Fruit fly (Drosophila melanogaster) whole organism, embryonic: ENCODE measurements around the gene CG31100.

Experiments
- C15 ChIP-seq: fragments of 200-800 bp; sonication (Bioruptor generic); IDR thresholded peaks from 3 replicates; pipeline ENCODE4 v1.3.6; 2022; ENCODE audit warnings: missing biosample characterization, missing genetic modification characterization
- CG10959 ChIP-seq: fragments of 200-800 bp; sonication (Bioruptor generic); IDR thresholded peaks from 2 replicates; pipeline ENCODE4 v1.3.6; 2022; ENCODE audit warnings: missing biosample characterization, missing genetic modification characterization
- CG11085 ChIP-seq: fragments of 200-800 bp; sonication (Bioruptor generic); IDR thresholded peaks from 2 replicates; pipeline ENCODE4 v1.3.6; 2022; ENCODE audit warnings: missing biosample characterization, missing genetic modification characterization
- CG11560 ChIP-seq: fragments of 200-800 bp; sonication (Bioruptor generic); IDR thresholded peaks from 3 replicates; pipeline ENCODE4 v1.3.6; 2022; ENCODE audit warnings: missing biosample characterization, missing genetic modification characterization
- CG12104 ChIP-seq: fragments of 200-800 bp; sonication (Bioruptor generic); optimal IDR thresholded peaks from 3 replicates; lab custom pipeline; 2016; ENCODE audit warnings: missing biosample characterization, missing genetic modification characterization
- CG13123 ChIP-seq: fragments of 200-800 bp; sonication (Bioruptor generic); optimal IDR thresholded peaks from 2 replicates; lab custom pipeline; 2016; ENCODE audit warnings: missing biosample characterization, missing genetic modification characterization
- CG13894 ChIP-seq: fragments of 200-800 bp; sonication (Bioruptor generic); optimal IDR thresholded peaks from 3 replicates; lab custom pipeline; 2018; ENCODE audit warnings: missing biosample characterization, mild to moderate bottlenecking, missing genetic modification characterization, moderate library complexity
- CG15269 ChIP-seq: fragments of 200-800 bp; sonication (Bioruptor generic); optimal IDR thresholded peaks from 2 replicates; lab custom pipeline; 2018; ENCODE audit warnings: missing biosample characterization, mild to moderate bottlenecking, missing genetic modification characterization, moderate library complexity
- CG1529 ChIP-seq: fragments of 200-800 bp; sonication (Bioruptor generic); optimal IDR thresholded peaks from 3 replicates; lab custom pipeline; 2018; ENCODE audit warnings: missing biosample characterization, missing genetic modification characterization
- CG18476 ChIP-seq: fragments of 200-800 bp; sonication (Bioruptor generic); optimal IDR thresholded peaks from 2 replicates; lab custom pipeline; 2016; ENCODE audit warnings: missing biosample characterization, mild to moderate bottlenecking, missing genetic modification characterization
- CG2199 ChIP-seq: fragments of 200-800 bp; sonication (Bioruptor generic); IDR thresholded peaks from 3 replicates; pipeline ENCODE4 v1.3.6; 2022; ENCODE audit warnings: missing biosample characterization, missing genetic modification characterization
- CG2875 ChIP-seq: fragments of 200-800 bp; sonication (Bioruptor generic); optimal IDR thresholded peaks from 2 replicates; lab custom pipeline; 2017; ENCODE audit warnings: missing biosample characterization, mild to moderate bottlenecking, missing genetic modification characterization, missing genetic modification reagents
- CG30403 ChIP-seq: fragments of 200-800 bp; sonication (Bioruptor generic); optimal IDR thresholded peaks from 3 replicates; lab custom pipeline; 2016; ENCODE audit warnings: missing biosample characterization, missing genetic modification characterization
- CG34422 ChIP-seq: fragments of 200-800 bp; sonication (Bioruptor generic); IDR thresholded peaks from 3 replicates; pipeline ENCODE4 v1.3.6; 2022; ENCODE audit warnings: missing biosample characterization, missing genetic modification characterization
- CG4854 ChIP-seq: fragments of 200-800 bp; sonication (Bioruptor generic); optimal IDR thresholded peaks from 2 replicates; lab custom pipeline; 2016; ENCODE audit warnings: missing biosample characterization, missing genetic modification characterization, inconsistent platforms
- CG6254 ChIP-seq: fragments of 200-800 bp; sonication (Bioruptor generic); optimal IDR thresholded peaks from 3 replicates; lab custom pipeline; 2017; ENCODE audit warnings: mild to moderate bottlenecking, missing biosample characterization, missing genetic modification reagents, missing genetic modification characterization
- CG6854 ChIP-seq: fragments of 200-800 bp; sonication (Bioruptor generic); optimal IDR thresholded peaks from 3 replicates; lab custom pipeline; 2017; ENCODE audit warnings: missing biosample characterization, mild to moderate bottlenecking, missing genetic modification characterization
- CG7928 ChIP-seq: fragments of 200-800 bp; sonication (Bioruptor generic); optimal IDR thresholded peaks from 2 replicates; lab custom pipeline; 2017; ENCODE audit warnings: missing biosample characterization, mild to moderate bottlenecking, missing genetic modification characterization
- CG9932 ChIP-seq: fragments of 200-800 bp; sonication (Bioruptor generic); IDR thresholded peaks from 2 replicates; pipeline ENCODE4 v1.3.6; 2022; ENCODE audit warnings: missing biosample characterization, missing genetic modification characterization
- Dfd ChIP-seq, 2 experiments: fragments of >200 bp; optimal IDR thresholded peaks; 2 replicates each; lab custom pipeline; 2017; ENCODE audit warnings: missing biosample characterization in 2 of 2, missing genetic modification characterization in 2 of 2
- Eip74EF ChIP-seq, 2 experiments: fragments of 200-800 bp in 1 of 2; fragments of >200 bp in 1 of 2; sonication (Bioruptor generic) in 1 of 2; optimal IDR thresholded peaks; 2 replicates each; lab custom pipeline; 2017 to 2019; ENCODE audit warnings: missing biosample characterization in 2 of 2, missing genetic modification characterization in 2 of 2, mild to moderate bottlenecking in 1 of 2, moderate library complexity in 1 of 2
- Elba2 ChIP-seq: fragments of 200-800 bp; sonication (Bioruptor generic); optimal IDR thresholded peaks from 3 replicates; lab custom pipeline; 2016; ENCODE audit warnings: missing biosample characterization, missing genetic modification characterization
- H15 ChIP-seq: fragments of 200-800 bp; sonication (Bioruptor generic); IDR thresholded peaks from 3 replicates; pipeline ENCODE4 v1.3.6; 2022; ENCODE audit warnings: missing biosample characterization, missing genetic modification characterization
- HLH54F ChIP-seq: fragments of 200-800 bp; sonication (Bioruptor generic); optimal IDR thresholded peaks from 3 replicates; lab custom pipeline; 2016; ENCODE audit warnings: missing biosample characterization, missing genetic modification characterization
- Meics ChIP-seq: fragments of 200-800 bp; sonication (Bioruptor generic); optimal IDR thresholded peaks from 2 replicates; lab custom pipeline; 2017; ENCODE audit warnings: missing biosample characterization, mild to moderate bottlenecking, missing genetic modification characterization
- Oaz ChIP-seq: fragments of 200-800 bp; sonication (Bioruptor generic); IDR thresholded peaks from 2 replicates; pipeline ENCODE4 v1.3.6; 2022; ENCODE audit warnings: missing biosample characterization, missing genetic modification characterization
- Rx ChIP-seq: fragments of 200-800 bp; sonication (Bioruptor generic); IDR thresholded peaks from 2 replicates; pipeline ENCODE4 v1.3.6; 2022; ENCODE audit warnings: missing biosample characterization, missing genetic modification characterization
- Scr ChIP-seq: fragments of 200-800 bp; sonication (Bioruptor generic); IDR thresholded peaks from 2 replicates; pipeline ENCODE4 v1.3.6; 2022; ENCODE audit warnings: missing biosample characterization, missing genetic modification characterization; ENCODE audit not compliant: partially characterized antibody
- Sox100B ChIP-seq: fragments of 200-800 bp; sonication (Bioruptor generic); optimal IDR thresholded peaks from 3 replicates; lab custom pipeline; 2018; ENCODE audit warnings: missing biosample characterization, mild to moderate bottlenecking, missing genetic modification characterization
- Ssrp ChIP-seq: fragments of 200-800 bp; sonication (Bioruptor generic); optimal IDR thresholded peaks from 2 replicates; lab custom pipeline; 2018; ENCODE audit warnings: missing biosample characterization, mild to moderate bottlenecking, missing genetic modification characterization, moderate library complexity
- az2 ChIP-seq: fragments of 200-800 bp; sonication (Bioruptor generic); optimal IDR thresholded peaks from 3 replicates; lab custom pipeline; 2016; ENCODE audit warnings: missing biosample characterization, missing genetic modification characterization
- bbx ChIP-seq: fragments of 200-800 bp; sonication (Bioruptor generic); IDR thresholded peaks from 2 replicates; pipeline ENCODE4 v1.3.6; 2022; ENCODE audit warnings: missing biosample characterization, missing genetic modification characterization; ENCODE audit not compliant: partially characterized antibody
- bigmax ChIP-seq: fragments of 200-800 bp; sonication (Bioruptor generic); optimal IDR thresholded peaks from 2 replicates; lab custom pipeline; 2018; ENCODE audit warnings: missing biosample characterization, mild to moderate bottlenecking, missing genetic modification characterization
- br ChIP-seq: fragments of >200 bp; optimal IDR thresholded peaks from 2 replicates; lab custom pipeline; 2017
- cas ChIP-seq: fragments of 200-800 bp; sonication (Bioruptor generic); IDR thresholded peaks from 2 replicates; pipeline ENCODE4 v1.3.6; 2022; ENCODE audit warnings: missing biosample characterization, missing genetic modification characterization
- chif ChIP-seq, 2 experiments: fragments of 200-800 bp; sonication (Bioruptor generic); optimal IDR thresholded peaks; 3 replicates each; lab custom pipeline; 2016; ENCODE audit warnings: missing biosample characterization in 2 of 2, missing genetic modification characterization in 2 of 2
- crol ChIP-seq: fragments of 200-800 bp; sonication (Bioruptor generic); IDR thresholded peaks from 2 replicates; pipeline ENCODE4 v1.3.6; 2022; ENCODE audit warnings: missing biosample characterization, missing genetic modification characterization
- cwo ChIP-seq: fragments of 200-800 bp; sonication (Bioruptor generic); optimal IDR thresholded peaks from 3 replicates; lab custom pipeline; 2017; ENCODE audit warnings: missing biosample characterization, missing genetic modification characterization, mild to moderate bottlenecking, moderate library complexity, missing genetic modification reagents
- dan ChIP-seq: fragments of 200-800 bp; sonication (Bioruptor generic); IDR thresholded peaks from 2 replicates; pipeline ENCODE4 v1.3.6; 2022; ENCODE audit warnings: missing biosample characterization, missing genetic modification characterization
- dysf ChIP-seq: fragments of 200-800 bp; sonication (Bioruptor generic); IDR thresholded peaks from 3 replicates; pipeline ENCODE4 v1.3.6; 2022; ENCODE audit warnings: missing biosample characterization, missing genetic modification characterization
- ems ChIP-seq: fragments of 200-800 bp; sonication (Bioruptor generic); optimal IDR thresholded peaks from 3 replicates; lab custom pipeline; 2016; ENCODE audit warnings: missing biosample characterization, missing genetic modification characterization
- exex ChIP-seq: fragments of 200-800 bp; sonication (Bioruptor generic); optimal IDR thresholded peaks from 4 replicates; lab custom pipeline; 2018; ENCODE audit warnings: missing biosample characterization, mild to moderate bottlenecking, missing genetic modification characterization, moderate library complexity
- ind ChIP-seq: fragments of 200-800 bp; sonication (Bioruptor generic); optimal IDR thresholded peaks from 3 replicates; lab custom pipeline; 2016; ENCODE audit warnings: missing biosample characterization, missing genetic modification characterization
- lab ChIP-seq: fragments of 200-800 bp; sonication (Bioruptor generic); optimal IDR thresholded peaks from 3 replicates; lab custom pipeline; 2017; ENCODE audit warnings: missing biosample characterization, missing genetic modification characterization, mild to moderate bottlenecking, moderate library complexity, missing genetic modification reagents
- lilli ChIP-seq: fragments of 200-800 bp; sonication (Bioruptor generic); optimal IDR thresholded peaks from 3 replicates; lab custom pipeline; 2016; ENCODE audit warnings: missing biosample characterization, missing genetic modification characterization
- org-1 ChIP-seq: fragments of 200-800 bp; sonication (Bioruptor generic); optimal IDR thresholded peaks from 2 replicates; lab custom pipeline; 2017; ENCODE audit warnings: missing biosample characterization, missing genetic modification characterization
- pfk ChIP-seq: fragments of 200-800 bp; sonication (Bioruptor generic); optimal IDR thresholded peaks from 2 replicates; lab custom pipeline; 2018; ENCODE audit warnings: missing biosample characterization, mild to moderate bottlenecking, missing genetic modification characterization, moderate library complexity
- ranshi ChIP-seq: fragments of 200-800 bp; sonication (Bioruptor generic); IDR thresholded peaks from 2 replicates; pipeline ENCODE4 v1.3.6; 2022; ENCODE audit warnings: missing biosample characterization, missing genetic modification characterization
- row ChIP-seq: fragments of 200-800 bp; sonication (Bioruptor generic); IDR thresholded peaks from 3 replicates; pipeline ENCODE4 v1.3.6; 2022; ENCODE audit warnings: missing biosample characterization, missing genetic modification characterization
- tap ChIP-seq: fragments of 200-800 bp; optimal IDR thresholded peaks from 3 replicates; lab custom pipeline; 2019; ENCODE audit warnings: missing biosample characterization, mild to moderate bottlenecking, missing genetic modification characterization, moderate library complexity
- tgo ChIP-seq: fragments of 200-800 bp; sonication (Bioruptor generic); IDR thresholded peaks from 3 replicates; pipeline ENCODE4 v1.3.6; 2022; ENCODE audit warnings: missing biosample characterization, missing genetic modification characterization
- tll ChIP-seq, 2 experiments: fragments of 200-800 bp in 1 of 2; fragments of >200 bp in 1 of 2; sonication (Bioruptor generic) in 1 of 2; optimal IDR thresholded peaks; 2 replicates each; lab custom pipeline; 2017 to 2019; ENCODE audit warnings: missing biosample characterization in 2 of 2, missing genetic modification characterization in 2 of 2, mild to moderate bottlenecking in 1 of 2, moderate library complexity in 1 of 2

Gene CG31100

DNA sequence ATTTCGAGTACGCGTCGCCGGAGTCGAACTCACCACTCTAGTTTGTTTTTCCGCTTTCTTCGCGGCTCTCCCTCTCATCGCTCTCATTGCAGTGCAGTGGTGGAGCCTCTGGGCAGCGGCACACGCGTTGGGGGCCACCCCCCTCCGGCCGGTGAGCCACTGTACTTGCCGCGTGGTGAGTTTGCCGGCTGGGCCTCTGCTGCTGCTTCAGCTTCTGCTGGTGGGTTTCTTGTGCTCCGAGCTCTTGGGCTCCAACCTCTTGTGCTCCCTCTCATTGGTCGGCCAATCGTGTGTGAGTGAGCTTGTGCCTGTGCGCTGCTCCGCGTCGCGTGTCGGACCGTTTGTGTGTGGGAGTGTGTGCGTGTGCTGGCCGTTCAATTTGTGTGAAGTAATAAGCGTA lies 49.6 kb upstream of the CG31100 start (continued):
- peak; percentile 6 for TF ChIP-seq CG4854 (GFP tag; lab: Kevin White, UChicago)
- no peak for TF ChIP-seq tll (GFP tag; optimal IDR thresholded peaks at IDR 0.05; lab: Kevin White, UChicago)
- TF ChIP-seq Oaz (GFP tag; lab: Robert Waterston, UW) = no peak
- no peak for TF ChIP-seq Elba2 (GFP tag; lab: Kevin White, UChicago)
- TF ChIP-seq CG6254 = peak; percentile 17
- TF ChIP-seq HLH54F (GFP tag; lab: Kevin White, UChicago) = peak; percentile 51
- no peak for TF ChIP-seq dysf (GFP tag; lab: Robert Waterston, UW)
- peak in 1 of 2 experiments; percentile 54 for TF ChIP-seq Eip74EF (GFP tag; optimal IDR thresholded peaks at IDR 0.05; lab: Kevin White, UChicago)
- TF ChIP-seq az2 = peak; percentile 10
- no peak for TF ChIP-seq CG11560 (tag; lab: Robert Waterston, UW)
- TF ChIP-seq ranshi (GFP tag; lab: Robert Waterston, UW) = no peak
- no peak for TF ChIP-seq CG9932 (GFP tag; lab: Robert Waterston, UW)
- TF ChIP-seq tap = peak; percentile 44
- no peak for TF ChIP-seq Sox100B (GFP tag; lab: Kevin White, UChicago)
- no peak for TF ChIP-seq CG7928 (GFP tag; lab: Kevin White, UChicago)
- no peak for TF ChIP-seq bbx (GFP tag; lab: Robert Waterston, UW)
- TF ChIP-seq Ssrp (tag; lab: Kevin White, UChicago) = no peak
- TF ChIP-seq H15 (GFP tag; lab: Robert Waterston, UW) = no peak
- no peak for TF ChIP-seq C15
- no peak for TF ChIP-seq CG1529 (GFP tag; lab: Kevin White, UChicago)
- no peak for TF ChIP-seq Dfd (GFP tag; optimal IDR thresholded peaks at IDR 0.05; lab: Kevin White, UChicago)
- peak; percentile 46 for TF ChIP-seq ind
- TF ChIP-seq Meics (GFP tag; lab: Kevin White, UChicago) = peak; percentile 64
- no peak for TF ChIP-seq CG10959 (GFP tag; lab: Robert Waterston, UW)
- peak; percentile 53 for TF ChIP-seq pfk
- TF ChIP-seq CG13123 (GFP tag; lab: Kevin White, UChicago) = no peak
- TF ChIP-seq bigmax (GFP tag; lab: Kevin White, UChicago) = peak; percentile 37
- peak; percentile 28 for TF ChIP-seq org-1 (GFP tag; lab: Kevin White, UChicago)
- peak; percentile 62 for TF ChIP-seq ems
- TF ChIP-seq CG12104 (GFP tag; lab: Kevin White, UChicago) = no peak
- no peak for TF ChIP-seq CG2199 (GFP tag; lab: Robert Waterston, UW)
- no peak for TF ChIP-seq cas (GFP tag; lab: Robert Waterston, UW)
- TF ChIP-seq CG2875 = no peak
- TF ChIP-seq tgo (GFP tag; lab: Robert Waterston, UW) = no peak
- TF ChIP-seq CG34422 (GFP tag; lab: Robert Waterston, UW) = no peak
- TF ChIP-seq lab (GFP tag; lab: Kevin White, UChicago) = peak; percentile 89
- peak; percentile 78 for TF ChIP-seq cwo (GFP tag; lab: Kevin White, UChicago)
- TF ChIP-seq CG6854 (GFP tag; lab: Kevin White, UChicago) = peak; percentile 71
- peak; percentile 8 to 31 for TF ChIP-seq chif (GFP tag; optimal IDR thresholded peaks at IDR 0.05; lab: Kevin White, UChicago)
- no peak for TF ChIP-seq exex (tag; lab: Kevin White, UChicago)
- no peak for TF ChIP-seq CG11085
- TF ChIP-seq CG30403 = peak; percentile 43
- TF ChIP-seq br (lab: Kevin White, UChicago) = no peak
- peak; percentile 46 for TF ChIP-seq CG15269 (tag; lab: Kevin White, UChicago)
- no peak for TF ChIP-seq CG18476
- no peak for TF ChIP-seq dan (GFP tag; lab: Robert Waterston, UW)
- peak; percentile 82 for TF ChIP-seq CG13894 (tag; lab: Kevin White, UChicago)
- no peak for TF ChIP-seq crol (GFP tag; lab: Robert Waterston, UW)
- no peak for TF ChIP-seq Scr (GFP tag; lab: Robert Waterston, UW)
- peak; percentile 85 for TF ChIP-seq lilli (GFP tag; lab: Kevin White, UChicago)
- TF ChIP-seq Rx (GFP tag; lab: Robert Waterston, UW) = no peak
- TF ChIP-seq row (GFP tag; lab: Robert Waterston, UW) = no peak
